Worm (Caenorhabditis elegans) whole organism, early embryonic: ENCODE measurements around the gene Y42G9A.2.

Source experiments
- ama-1 ChIP-seq: fragments of 150-350 bp; optimal IDR thresholded peaks from 2 replicates; lab custom pipeline; 2014
- ceh-13 ChIP-seq: fragments of 200-800 bp; sonication (Bioruptor generic); optimal IDR thresholded peaks from 2 replicates; lab custom pipeline; 2018; ENCODE audit warnings: mild to moderate bottlenecking, missing genetic modification characterization, missing compliant biosample characterization
- ets-7 ChIP-seq: sonication (generic microtip); optimal IDR thresholded peaks from 2 replicates; lab custom pipeline; 2016; ENCODE audit warnings: missing genotype, missing genetic modification characterization, missing compliant biosample characterization
- flt-1 ChIP-seq: fragments of 200-800 bp; sonication (Bioruptor generic); IDR thresholded peaks from 2 replicates; pipeline ENCODE4 v1.3.6; 2022; ENCODE audit warnings: missing genetic modification characterization, missing compliant biosample characterization
- hmg-4 ChIP-seq: fragments of 200-800 bp; sonication (Bioruptor generic); optimal IDR thresholded peaks from 2 replicates; lab custom pipeline; 2018; ENCODE audit warnings: mild to moderate bottlenecking, missing genetic modification characterization, missing compliant biosample characterization
- scrt-1 ChIP-seq: fragments of 200-800 bp; sonication (Bioruptor generic); IDR thresholded peaks from 2 replicates; pipeline ENCODE4 v1.3.6; 2022; ENCODE audit warnings: missing genetic modification characterization, missing compliant biosample characterization
- tbx-11 ChIP-seq: fragments of 200-800 bp; sonication (Bioruptor generic); IDR thresholded peaks from 2 replicates; pipeline ENCODE4 v1.3.6; 2022; ENCODE audit warnings: missing genetic modification characterization, missing compliant biosample characterization
- tra-4 ChIP-seq: sonication (generic microtip); optimal IDR thresholded peaks from 2 replicates; lab custom pipeline; 2017; ENCODE audit warnings: missing genetic modification characterization, missing compliant biosample characterization

ce11 chrIII:6180294-6180693 is 32.3 kb downstream of the Y42G9A.2 start:
- TF ChIP-seq ets-7 (tag; lab: Kevin White, UChicago), result no peak
- no peak for TF ChIP-seq flt-1 (GFP tag; lab: Robert Waterston, UW)
- no peak for TF ChIP-seq tra-4 (tag; lab: Kevin White, UChicago)
- no peak for TF ChIP-seq ceh-13 (GFP tag; lab: Kevin White, UChicago)
- TF ChIP-seq scrt-1 (GFP tag; lab: Robert Waterston, UW), result no peak
- no peak for TF ChIP-seq hmg-4 (GFP tag; lab: Kevin White, UChicago)
- no peak for TF ChIP-seq tbx-11 (GFP tag; lab: Robert Waterston, UW)
- no peak for TF ChIP-seq ama-1
